Fruit fly (Drosophila melanogaster) whole organism, adult: ENCODE results near the gene CG12123.

Source experiments
- CG11617 ChIP-seq: fragments of 200-800 bp; sonication (Bioruptor generic); optimal IDR thresholded peaks from 2 replicates; lab custom pipeline; 2017; ENCODE audit warnings: mild to moderate bottlenecking, missing biosample characterization, missing genetic modification reagents, missing genetic modification characterization
- CG12768 ChIP-seq: fragments of 200-800 bp; sonication (Bioruptor generic); optimal IDR thresholded peaks from 2 replicates; lab custom pipeline; 2017; ENCODE audit warnings: missing biosample characterization, missing genetic modification characterization, mild to moderate bottlenecking, moderate library complexity, missing genetic modification reagents
- CG14711 ChIP-seq: fragments of 200-800 bp; sonication (Bioruptor generic); optimal IDR thresholded peaks from 2 replicates; lab custom pipeline; 2018; ENCODE audit warnings: missing biosample characterization, mild to moderate bottlenecking, missing genetic modification characterization, moderate library complexity
- CG1620 ChIP-seq: fragments of 200-800 bp; sonication (Bioruptor generic); optimal IDR thresholded peaks from 2 replicates; lab custom pipeline; 2016; ENCODE audit warnings: missing biosample characterization, missing genetic modification characterization
- CG33017 ChIP-seq: fragments of 200-800 bp; sonication (Bioruptor generic); optimal IDR thresholded peaks from 2 replicates; lab custom pipeline; 2018; ENCODE audit warnings: missing biosample characterization, mild to moderate bottlenecking, missing genetic modification characterization, moderate library complexity
- CG5204 ChIP-seq: fragments of 200-800 bp; sonication (Bioruptor generic); optimal IDR thresholded peaks from 2 replicates; lab custom pipeline; 2016; ENCODE audit warnings: missing biosample characterization, missing genetic modification characterization
- CG7045 ChIP-seq: fragments of 200-800 bp; sonication (Bioruptor generic); optimal IDR thresholded peaks from 2 replicates; lab custom pipeline; 2017; ENCODE audit warnings: missing biosample characterization, mild to moderate bottlenecking, missing genetic modification characterization
- CG7101 ChIP-seq: fragments of 200-800 bp; sonication (Bioruptor generic); optimal IDR thresholded peaks from 2 replicates; lab custom pipeline; 2018; ENCODE audit warnings: missing biosample characterization, mild to moderate bottlenecking, missing genetic modification characterization, moderate library complexity
- Clk ChIP-seq: fragments of 200-800 bp; sonication (Bioruptor generic); optimal IDR thresholded peaks from 2 replicates; lab custom pipeline; 2017; ENCODE audit warnings: missing biosample characterization, missing genetic modification characterization
- Crg-1 ChIP-seq: fragments of 200-800 bp; sonication (Bioruptor generic); optimal IDR thresholded peaks from 2 replicates; lab custom pipeline; 2016; ENCODE audit warnings: missing biosample characterization, missing genetic modification characterization
- Hr96 ChIP-seq: fragments of 200-800 bp; sonication (Bioruptor generic); optimal IDR thresholded peaks from 2 replicates; lab custom pipeline; 2016; ENCODE audit warnings: missing biosample characterization, missing genetic modification characterization
- Mnt ChIP-seq: fragments of 200-800 bp; sonication (Bioruptor generic); optimal IDR thresholded peaks from 2 replicates; lab custom pipeline; 2016; ENCODE audit warnings: missing biosample characterization, mild to moderate bottlenecking, missing genetic modification characterization
- bab1 ChIP-seq: fragments of 200-800 bp; sonication (Bioruptor generic); optimal IDR thresholded peaks from 3 replicates; lab custom pipeline; 2019; ENCODE audit warnings: missing biosample characterization, mild to moderate bottlenecking, missing genetic modification characterization, moderate library complexity
- cic ChIP-seq: fragments of 200-800 bp; sonication (Bioruptor generic); optimal IDR thresholded peaks from 2 replicates; lab custom pipeline; 2017; ENCODE audit warnings: missing biosample characterization, mild to moderate bottlenecking, missing genetic modification characterization, moderate library complexity
- cnc ChIP-seq, 2 experiments: fragments of >200 bp; optimal IDR thresholded peaks; 2 replicates each; lab custom pipeline; 2017
- kay ChIP-seq: fragments of 200-800 bp; sonication (Bioruptor generic); peaks from one replicate; lab custom pipeline; 2016; ENCODE audit warnings: missing biosample characterization, missing genetic modification characterization, borderline replicate concordance
- ovo ChIP-seq: fragments of 200-800 bp; sonication (Bioruptor generic); optimal IDR thresholded peaks from 2 replicates; lab custom pipeline; 2016; ENCODE audit warnings: missing biosample characterization, missing genetic modification characterization
- pad ChIP-seq: fragments of 200-800 bp; sonication (Bioruptor generic); optimal IDR thresholded peaks from 3 replicates; lab custom pipeline; 2017; ENCODE audit warnings: missing biosample characterization, missing genetic modification characterization, mild to moderate bottlenecking, moderate library complexity, missing genetic modification reagents
- tj ChIP-seq: fragments of 200-800 bp; sonication (Bioruptor generic); optimal IDR thresholded peaks from 3 replicates; lab custom pipeline; 2017; ENCODE audit warnings: missing biosample characterization, mild to moderate bottlenecking, missing genetic modification characterization, moderate library complexity
- toe ChIP-seq: fragments of 200-800 bp; sonication (Bioruptor generic); optimal IDR thresholded peaks from 2 replicates; lab custom pipeline; 2016; ENCODE audit warnings: missing biosample characterization, missing genetic modification characterization

CG12123 gene

DNA sequence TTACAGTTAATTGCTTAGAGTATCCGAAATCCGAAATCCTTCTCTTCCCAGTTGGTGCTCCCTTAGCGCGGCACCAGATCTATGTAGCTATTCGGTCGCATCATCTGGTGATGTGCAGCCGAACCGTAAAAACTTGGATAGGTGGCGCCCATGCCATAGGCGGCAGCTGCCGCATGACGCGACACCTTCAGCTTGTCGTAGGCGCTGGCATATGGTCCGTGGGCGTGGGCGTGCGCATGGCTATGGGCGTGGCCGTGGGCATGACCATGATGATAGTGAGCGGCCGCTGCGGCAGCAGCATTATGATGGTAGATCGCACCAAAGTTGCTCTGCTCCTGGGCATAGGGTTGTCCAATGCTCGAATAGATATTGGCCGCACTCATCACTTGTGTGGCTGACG, 6.0 kb upstream of the CG12123 start:
- no peak for TF ChIP-seq Mnt
- TF ChIP-seq tj (GFP tag; lab: Kevin White, UChicago) = no peak
- no peak for TF ChIP-seq bab1 (GFP tag; lab: Kevin White, UChicago)
- TF ChIP-seq CG14711 (tag; lab: Kevin White, UChicago) = no peak
- TF ChIP-seq CG12768 (GFP tag; lab: Kevin White, UChicago) = no peak
- no peak for TF ChIP-seq pad (GFP tag; lab: Kevin White, UChicago)
- no peak for TF ChIP-seq ovo (GFP tag; lab: Kevin White, UChicago)
- no peak for TF ChIP-seq kay (GFP tag; lab: Kevin White, UChicago)
- no peak for TF ChIP-seq CG1620 (GFP tag; lab: Kevin White, UChicago)
- TF ChIP-seq Hr96 = no peak
- no peak for TF ChIP-seq CG7101 (tag; lab: Kevin White, UChicago)
- no peak for TF ChIP-seq toe (GFP tag; lab: Kevin White, UChicago)
- TF ChIP-seq CG33017 (tag; lab: Kevin White, UChicago) = no peak
- no peak for TF ChIP-seq CG5204 (GFP tag; lab: Kevin White, UChicago)
- no peak for TF ChIP-seq CG11617 (GFP tag; lab: Kevin White, UChicago)
- TF ChIP-seq CG7045 (GFP tag; lab: Kevin White, UChicago) = no peak
- TF ChIP-seq Crg-1 (GFP tag; lab: Kevin White, UChicago) = no peak
- no peak for TF ChIP-seq Clk (GFP tag; lab: Kevin White, UChicago)
- TF ChIP-seq cic = no peak
- no peak for TF ChIP-seq cnc (optimal IDR thresholded peaks at IDR 0.05; lab: Kevin White, UChicago)

DNA sequence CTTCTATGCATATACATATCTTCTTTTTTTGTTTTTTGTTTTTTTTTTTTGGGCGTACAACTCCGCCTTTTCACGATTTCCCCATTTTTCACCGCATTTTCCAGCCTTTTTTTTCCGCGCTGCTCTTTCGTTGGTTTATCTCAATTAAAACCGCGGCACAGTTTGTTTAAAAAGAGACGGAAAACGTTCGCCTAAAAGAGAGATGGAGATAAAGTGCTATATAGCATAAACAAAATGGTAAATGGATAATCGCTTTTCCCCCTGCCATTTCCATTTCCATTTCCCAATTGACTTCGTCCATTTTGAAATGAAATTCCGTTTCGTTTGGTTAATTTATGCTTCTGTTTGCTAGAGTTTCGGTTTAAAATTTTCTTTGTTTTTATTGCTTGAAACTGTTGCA, 5.0 kb upstream of the CG12123 start:
- TF ChIP-seq CG11617 (GFP tag; lab: Kevin White, UChicago) (no peak), toe (GFP tag; lab: Kevin White, UChicago) (no peak), kay (GFP tag; lab: Kevin White, UChicago) (no peak), CG14711 (tag; lab: Kevin White, UChicago) (no peak), CG7045 (GFP tag; lab: Kevin White, UChicago) (no peak)

DNA sequence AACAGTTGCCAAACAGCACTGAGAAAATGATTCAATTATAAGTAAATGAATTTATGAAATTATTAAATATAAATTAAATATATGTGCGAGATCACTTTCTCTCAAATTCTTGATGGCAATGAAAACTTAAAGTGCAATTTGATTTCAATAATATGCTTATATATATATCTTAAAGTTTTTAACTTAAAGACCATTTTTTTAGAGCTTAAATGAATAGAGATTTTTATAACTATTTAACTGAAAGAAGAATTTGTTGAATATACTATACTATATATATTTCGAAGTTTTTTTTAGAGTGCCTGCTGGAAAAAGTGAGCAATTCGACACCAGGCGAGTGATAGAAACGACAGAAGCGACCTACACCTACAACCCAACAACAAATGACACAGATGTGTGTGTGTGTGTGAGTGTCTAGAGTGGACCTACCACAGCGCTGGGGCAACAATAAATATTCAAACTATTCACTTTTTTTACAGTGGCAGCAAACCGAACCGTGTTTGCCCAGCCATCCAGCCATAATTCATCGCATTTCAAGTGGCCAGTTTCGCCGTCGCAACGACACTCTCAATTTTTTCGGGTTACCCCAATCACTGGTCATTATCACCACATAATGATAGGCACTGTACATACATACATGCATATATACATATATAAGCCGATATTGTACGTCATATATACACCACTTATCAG, 2.9 kb upstream of the CG12123 start:
- TF ChIP-seq Hr96 (no peak), CG1620 (GFP tag; lab: Kevin White, UChicago) (no peak), ovo (GFP tag; lab: Kevin White, UChicago) (no peak), bab1 (GFP tag; lab: Kevin White, UChicago) (no peak), Crg-1 (GFP tag; lab: Kevin White, UChicago) (no peak)

DNA sequence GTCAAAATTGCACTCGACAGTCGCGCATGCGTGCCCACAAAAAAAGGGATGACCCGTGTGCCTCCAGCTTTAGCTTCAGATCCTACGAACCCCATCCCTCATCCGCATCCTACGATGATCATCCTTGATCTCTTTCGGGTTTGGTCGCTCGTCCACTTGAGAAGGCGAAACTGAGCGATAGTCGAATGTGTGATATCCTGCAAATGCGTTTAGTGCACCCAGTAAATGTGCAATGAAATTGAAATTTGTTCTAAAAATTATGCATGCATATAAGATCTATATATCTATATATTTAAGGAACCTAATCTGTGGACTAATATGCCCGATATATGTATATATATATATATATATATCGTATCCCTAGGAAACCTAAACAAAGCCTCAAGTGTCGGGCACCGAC, 2.1 kb upstream of the CG12123 start:
- no peak for TF ChIP-seq toe (GFP tag; lab: Kevin White, UChicago)
- no peak for TF ChIP-seq bab1 (GFP tag; lab: Kevin White, UChicago)
- no peak for TF ChIP-seq CG14711 (tag; lab: Kevin White, UChicago)
- TF ChIP-seq CG11617 (GFP tag; lab: Kevin White, UChicago) = no peak
- no peak for TF ChIP-seq Hr96
- no peak for TF ChIP-seq tj (GFP tag; lab: Kevin White, UChicago)

DNA sequence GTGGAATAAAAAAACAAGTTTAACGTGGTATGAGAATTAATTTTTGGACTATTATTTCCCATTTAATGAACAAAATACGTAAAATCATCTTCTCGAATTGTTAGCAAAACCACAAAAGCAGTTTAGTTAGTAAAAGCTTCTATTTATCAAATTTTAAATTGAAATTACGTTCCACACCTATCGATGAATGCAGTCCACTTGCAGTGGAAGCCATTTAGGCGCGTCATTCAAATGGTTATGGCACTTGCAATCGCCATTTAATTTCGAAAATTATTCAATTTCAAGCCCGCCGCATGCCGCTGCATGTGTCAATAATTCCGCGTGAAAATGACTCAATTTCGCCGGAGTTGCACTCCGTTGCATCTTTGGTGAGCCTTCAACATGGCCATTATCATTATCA, 764 bp upstream of the CG12123 start:
- no peak for TF ChIP-seq toe (GFP tag; lab: Kevin White, UChicago)
- TF ChIP-seq CG33017 (tag; lab: Kevin White, UChicago) = no peak
- peak; percentile 29 for TF ChIP-seq bab1 (GFP tag; lab: Kevin White, UChicago)
- TF ChIP-seq pad (GFP tag; lab: Kevin White, UChicago) = no peak
- TF ChIP-seq Crg-1 (GFP tag; lab: Kevin White, UChicago) = no peak
- peak; percentile 30 for TF ChIP-seq kay (GFP tag; lab: Kevin White, UChicago)
- no peak for TF ChIP-seq Mnt
- no peak for TF ChIP-seq tj (GFP tag; lab: Kevin White, UChicago)

DNA sequence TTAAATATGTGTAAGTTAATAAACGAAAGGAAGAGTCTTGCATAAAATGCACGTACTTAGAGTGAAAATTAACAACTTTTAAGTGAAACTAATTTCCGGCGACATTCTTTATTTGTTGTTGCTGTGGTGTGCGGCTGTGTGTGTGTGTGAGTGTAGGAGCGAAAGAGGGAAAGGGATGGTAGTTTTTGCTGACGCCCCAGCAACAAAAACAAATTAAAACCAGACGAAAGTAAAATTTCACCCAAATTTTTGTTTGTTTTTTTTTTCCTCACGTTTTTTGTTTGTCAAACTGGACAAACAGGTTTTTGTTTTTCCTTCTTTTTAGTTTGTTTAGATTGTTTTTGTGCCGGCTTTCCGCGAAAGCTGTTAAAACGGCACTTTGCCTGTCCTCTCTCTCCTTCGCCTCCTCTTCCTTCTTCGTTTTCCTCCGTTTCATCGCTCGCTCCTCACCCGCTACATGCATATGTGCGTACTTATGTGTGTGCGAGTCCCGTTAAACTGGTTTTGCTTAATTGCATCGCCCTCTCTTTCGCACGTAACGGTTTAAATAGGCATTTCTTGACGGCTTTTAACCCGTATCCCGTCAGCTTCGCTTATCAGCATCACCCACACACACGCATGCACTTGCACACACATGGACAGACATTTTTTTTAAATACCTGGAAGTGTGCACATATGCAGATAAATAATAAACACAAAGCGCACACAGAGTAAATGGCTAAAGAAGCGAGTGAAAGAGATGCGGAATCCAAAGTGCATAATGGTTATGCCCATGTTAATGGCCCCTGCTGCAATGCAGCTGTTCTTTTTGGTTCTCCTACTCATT, 4.7 kb downstream of the CG12123 start, which contains the start of gene Miga:
TSS of gene Miga (minus strand) at position 536 of the 826 bp plus-strand sequence.
- TF ChIP-seq CG7045 (GFP tag; lab: Kevin White, UChicago) (no peak), CG33017 (tag; lab: Kevin White, UChicago) (no peak), toe (GFP tag; lab: Kevin White, UChicago) (no peak), cic (no peak), bab1 (GFP tag; lab: Kevin White, UChicago) (peak; percentile 33), kay (GFP tag; lab: Kevin White, UChicago) (no peak), cnc (optimal IDR thresholded peaks at IDR 0.05; lab: Kevin White, UChicago) (no peak), tj (GFP tag; lab: Kevin White, UChicago) (peak; percentile 62), Clk (GFP tag; lab: Kevin White, UChicago) (no peak), CG12768 (GFP tag; lab: Kevin White, UChicago) (no peak), Hr96 (no peak), CG7101 (tag; lab: Kevin White, UChicago) (no peak), CG11617 (GFP tag; lab: Kevin White, UChicago) (no peak), CG5204 (GFP tag; lab: Kevin White, UChicago) (no peak), CG14711 (tag; lab: Kevin White, UChicago) (no peak), Crg-1 (GFP tag; lab: Kevin White, UChicago) (peak; percentile 10), ovo (GFP tag; lab: Kevin White, UChicago) (peak; percentile 100), pad (GFP tag; lab: Kevin White, UChicago) (peak; percentile 96), CG1620 (GFP tag; lab: Kevin White, UChicago) (no peak), Mnt (peak; percentile 21)
